Worm (Caenorhabditis elegans) whole organism, L2 larva: ENCODE measurements around the gene Y51H7BR.4.

ENCODE experiments used
- C34F6.9 ChIP-seq: fragments of 150-350 bp; optimal IDR thresholded peaks from 2 replicates; lab custom pipeline; 2014; ENCODE audit warnings: missing biosample characterization, missing genetic modification characterization
- aly-2 ChIP-seq: fragments of 150-350 bp; optimal IDR thresholded peaks from 2 replicates; lab custom pipeline; 2014; ENCODE audit warnings: missing biosample characterization, missing genetic modification characterization
- ama-1 ChIP-seq: fragments of 150-350 bp; optimal IDR thresholded peaks from 2 replicates; lab custom pipeline; 2018; ENCODE audit warnings: inconsistent platforms
- fos-1 ChIP-seq: fragments of 150-350 bp; optimal IDR thresholded peaks from 2 replicates; lab custom pipeline; 2014; ENCODE audit warnings: missing biosample characterization, missing genetic modification characterization
- nhr-23 ChIP-seq: fragments of 150-350 bp; optimal IDR thresholded peaks from 2 replicates; lab custom pipeline; 2014; ENCODE audit warnings: missing biosample characterization, missing genetic modification reagents, missing genetic modification characterization
- nhr-237 ChIP-seq: fragments of 150-350 bp; optimal IDR thresholded peaks from 2 replicates; lab custom pipeline; 2014; ENCODE audit warnings: missing biosample characterization, missing genetic modification characterization
- nhr-77 ChIP-seq: fragments of 150-350 bp; optimal IDR thresholded peaks from 2 replicates; lab custom pipeline; 2014; ENCODE audit warnings: missing biosample characterization, missing genetic modification characterization
- skn-1 ChIP-seq: sonication (generic microtip); optimal IDR thresholded peaks from 2 replicates; lab custom pipeline; 2017; ENCODE audit warnings: missing biosample characterization, missing genetic modification characterization
- sma-3 ChIP-seq: sonication (generic microtip); optimal IDR thresholded peaks from 2 replicates; lab custom pipeline; 2016; ENCODE audit warnings: missing genetic modification reagents, missing genetic modification characterization, missing compliant biosample characterization
- unc-62 ChIP-seq: fragments of 150-350 bp; optimal IDR thresholded peaks from 2 replicates; lab custom pipeline; 2014; ENCODE audit warnings: missing biosample characterization, missing genetic modification reagents, missing genetic modification characterization

DNA sequence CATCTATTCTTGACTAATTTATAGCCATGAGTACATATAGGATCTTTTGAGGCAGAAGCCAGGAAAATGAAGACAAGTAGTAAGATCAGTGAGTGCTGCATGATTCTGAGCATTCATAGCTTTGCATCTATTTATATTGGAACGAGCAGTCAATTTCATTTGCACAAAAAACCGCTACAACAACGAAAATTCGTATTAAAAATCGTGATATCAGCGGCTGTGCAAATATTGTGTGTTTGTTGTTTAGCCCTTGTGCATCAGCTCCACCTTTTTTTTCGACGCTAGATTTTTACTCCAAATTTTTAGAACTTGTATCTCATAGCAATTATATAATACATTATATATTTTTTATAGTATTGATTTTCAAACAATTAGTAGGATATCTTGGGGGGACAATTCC, 55.0 kb downstream of the Y51H7BR.4 start, which contains the start of gene clec-21:
- TF ChIP-seq nhr-23 (tag; lab: Kevin White, UChicago) (no peak), fos-1 (tag; lab: Kevin White, UChicago) (no peak), ama-1 (no peak), aly-2 (tag; lab: Kevin White, UChicago) (no peak), nhr-237 (no peak), skn-1 (tag; lab: Kevin White, UChicago) (no peak), C34F6.9 (tag; lab: Kevin White, UChicago) (no peak), nhr-77 (no peak), sma-3 (GFP tag; lab: Kevin White, UChicago) (no peak), unc-62 (GFP tag; lab: Kevin White, UChicago) (no peak)
